Worm (Caenorhabditis elegans): ENCODE results near the gene ugt-37.

ce11 chrV:7129460-7129859 is 15.7 kb downstream of the ugt-37 start, which contains the start of gene T01C4.8:
- TF ChIP-seq him-1 (tag; optimal IDR thresholded peaks at IDR 0.05) (no peak), dao-5 (tag; optimal IDR thresholded peaks at IDR 0.05) (no peak), W03F9.2 (tag; optimal IDR thresholded peaks at IDR 0.05) (no peak)
